Fruit fly (Drosophila melanogaster): ENCODE data around the gene Ype.

Gene Ype

dm6 chrX:13370826-13371703 lies 16.2 kb downstream of the Ype start (continued):
- TF ChIP-seq salr (GFP tag; optimal IDR thresholded peaks at IDR 0.05): no peak

- TF ChIP-seq Eip75B (GFP tag; optimal IDR thresholded peaks at IDR 0.05) (no peak), Ets21C (GFP tag; optimal IDR thresholded peaks at IDR 0.05) (no peak), CG3032 (tag; optimal IDR thresholded peaks at IDR 0.05) (no peak), Ets96B (tag; optimal IDR thresholded peaks at IDR 0.05) (no peak), achi (GFP tag; optimal IDR thresholded peaks at IDR 0.05) (no peak), Hr39 (GFP tag; optimal IDR thresholded peaks at IDR 0.05) (no peak)
These were observed 16.9 kb downstream of the Ype start, which contains the start of gene CG1640 for dm6 chrX:13370306-13370705. Gene CG1640 (plus strand): TSS chrX:13370606.

- TF ChIP-seq Sox102F (GFP tag; optimal IDR thresholded peaks at IDR 0.05) (no peak), CG8319 (GFP tag; optimal IDR thresholded peaks at IDR 0.05) (no peak), Ets21C (GFP tag; optimal IDR thresholded peaks at IDR 0.05) (no peak), lz (GFP tag; optimal IDR thresholded peaks at IDR 0.05) (no peak), CG4318 (GFP tag; optimal IDR thresholded peaks at IDR 0.05) (no peak), CG1621 (tag; optimal IDR thresholded peaks at IDR 0.05) (no peak), CG6163 (GFP tag; IDR thresholded peaks at IDR 0.05) (no peak), Eip78C (GFP tag) (no peak)
These were observed 17.8 kb downstream of the Ype start for dm6 chrX:13369438-13369837.

DNA sequence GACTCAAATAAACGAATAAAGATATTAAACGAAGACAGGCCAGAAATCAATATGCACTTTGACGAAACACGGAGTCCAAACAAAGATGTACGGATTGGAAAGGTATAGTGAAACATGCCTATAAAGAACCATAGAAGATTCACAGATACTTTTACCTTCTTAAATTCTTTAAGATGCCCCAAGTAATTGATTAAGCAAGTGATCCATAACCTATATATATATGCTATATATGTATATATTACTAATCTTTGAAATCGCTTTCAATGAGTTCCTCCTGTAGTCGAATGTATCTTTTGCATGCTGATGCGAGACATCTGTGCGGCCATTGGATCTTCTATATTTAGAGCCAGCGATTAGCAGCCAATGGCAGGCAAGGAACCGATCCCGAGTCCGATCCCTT lies 19.1 kb downstream of the Ype start, which contains the start of gene dmrt11E:
TSS of gene dmrt11E (plus strand) at position 43 of the 400 bp plus-strand sequence.
- TF ChIP-seq salr (GFP tag; optimal IDR thresholded peaks at IDR 0.05) (no peak), vri (GFP tag; optimal IDR thresholded peaks at IDR 0.05) (no peak), fkh (GFP tag; optimal IDR thresholded peaks at IDR 0.05) (no peak), Hr38 (GFP tag; optimal IDR thresholded peaks at IDR 0.05) (no peak), esn (GFP tag; optimal IDR thresholded peaks at IDR 0.05) (no peak), fd85E (GFP tag; optimal IDR thresholded peaks at IDR 0.05) (no peak), Eip78C (GFP tag) (peak; percentile 70), CG32006 (GFP tag; optimal IDR thresholded peaks at IDR 0.05) (peak; percentile 21), Eip75B (GFP tag; optimal IDR thresholded peaks at IDR 0.05) (no peak), acj6 (GFP tag; optimal IDR thresholded peaks at IDR 0.05) (peak; percentile 27), CG6276 (GFP tag; optimal IDR thresholded peaks at IDR 0.05) (no peak), CG11762 (GFP tag; optimal IDR thresholded peaks at IDR 0.05; ENCODE audit: insufficient read depth) (no peak), CG3919 (GFP tag; optimal IDR thresholded peaks at IDR 0.05) (peak; percentile 31), Ets21C (GFP tag; optimal IDR thresholded peaks at IDR 0.05) (no peak), CG10669 (GFP tag; optimal IDR thresholded peaks at IDR 0.05) (peak; percentile 49), CG31627 (GFP tag; optimal IDR thresholded peaks at IDR 0.05) (no peak), CG10631 (GFP tag; optimal IDR thresholded peaks at IDR 0.05) (peak; percentile 63), CG6808 (GFP tag; optimal IDR thresholded peaks at IDR 0.05) (peak; percentile 42), CG15336 (GFP tag; IDR thresholded peaks at IDR 0.05) (peak; percentile 66), CG8319 (GFP tag; optimal IDR thresholded peaks at IDR 0.05) (no peak), OdsH (GFP tag; optimal IDR thresholded peaks at IDR 0.05) (peak; percentile 33), Lpt (GFP tag; optimal IDR thresholded peaks at IDR 0.05) (peak; percentile 14), Hr39 (GFP tag; optimal IDR thresholded peaks at IDR 0.05) (no peak), Smox (GFP tag; optimal IDR thresholded peaks at IDR 0.05) (no peak), ss (GFP tag; optimal IDR thresholded peaks at IDR 0.05) (peak; percentile 41 to 46), dsx (GFP tag; optimal IDR thresholded peaks at IDR 0.05; ENCODE audit: poor library complexity, severe bottlenecking) (peak; percentile 64), net (GFP tag; optimal IDR thresholded peaks at IDR 0.05) (no peak), svp (GFP tag) (no peak), cyc (GFP tag; optimal IDR thresholded peaks at IDR 0.05) (no peak), CG8632 (GFP tag; optimal IDR thresholded peaks at IDR 0.05) (no peak), CG16779 (tag; optimal IDR thresholded peaks at IDR 0.05) (no peak), Gug (GFP tag; IDR thresholded peaks at IDR 0.05) (peak; percentile 41; the same call in 1 of the 2 replicates), CG8119 (GFP tag; IDR thresholded peaks at IDR 0.05) (0 out of 3 replicates have a peak, but pooled peaks have one; percentile 33), spab (GFP tag; optimal IDR thresholded peaks at IDR 0.05) (peak; percentile 36), fd59A (GFP tag; optimal IDR thresholded peaks at IDR 0.05) (peak; percentile 20), CG9139 (GFP tag; optimal IDR thresholded peaks at IDR 0.05) (no peak)
